Worm (Caenorhabditis elegans) whole organism, mixed stage, embryonic: Measurements from ENCODE around the gene Y47D7A.3.

ENCODE experiments used
- M03D4.4 ChIP-seq: sonication (generic microtip); optimal IDR thresholded peaks from 2 replicates; lab custom pipeline; 2017; ENCODE audit warnings: mild to moderate bottlenecking, missing genetic modification characterization, missing compliant biosample characterization
- ceh-43 ChIP-seq: fragments of 200-800 bp; sonication (Bioruptor generic); optimal IDR thresholded peaks from 2 replicates; lab custom pipeline; 2018; ENCODE audit warnings: mild to moderate bottlenecking, missing genetic modification characterization, moderate library complexity, missing compliant biosample characterization
- flh-1 ChIP-seq: fragments of 200-800 bp; sonication (Bioruptor generic); optimal IDR thresholded peaks from 2 replicates; lab custom pipeline; 2018; ENCODE audit warnings: mild to moderate bottlenecking, missing genetic modification characterization, moderate library complexity, missing compliant biosample characterization
- ztf-11 ChIP-seq: fragments of 150-350 bp; optimal IDR thresholded peaks from 2 replicates; lab custom pipeline; 2014; ENCODE audit warnings: missing biosample characterization, missing genetic modification characterization

ce11 chrV:4400118-4400517, 10.6 kb upstream of the Y47D7A.3 start, which contains the start of gene F13A2.4:
- TF ChIP-seq ztf-11 (tag; lab: Kevin White, UChicago) = no peak
- no peak for TF ChIP-seq ceh-43 (GFP tag; lab: Kevin White, UChicago)
- TF ChIP-seq M03D4.4 (tag; lab: Kevin White, UChicago) = no peak
- TF ChIP-seq flh-1 (GFP tag; lab: Kevin White, UChicago) = no peak
